Fruit fly (Drosophila melanogaster) S2 (cell line): ENCODE measurements around the gene Kots.

Experiments
- CG8478 ChIP-seq: fragments of >200 bp; optimal IDR thresholded peaks from 2 replicates; lab custom pipeline; 2018
- CTCF ChIP-seq, 2 experiments: fragments of >200 bp; optimal IDR thresholded peaks; 2 replicates each; lab custom pipeline; 2018

DNA sequence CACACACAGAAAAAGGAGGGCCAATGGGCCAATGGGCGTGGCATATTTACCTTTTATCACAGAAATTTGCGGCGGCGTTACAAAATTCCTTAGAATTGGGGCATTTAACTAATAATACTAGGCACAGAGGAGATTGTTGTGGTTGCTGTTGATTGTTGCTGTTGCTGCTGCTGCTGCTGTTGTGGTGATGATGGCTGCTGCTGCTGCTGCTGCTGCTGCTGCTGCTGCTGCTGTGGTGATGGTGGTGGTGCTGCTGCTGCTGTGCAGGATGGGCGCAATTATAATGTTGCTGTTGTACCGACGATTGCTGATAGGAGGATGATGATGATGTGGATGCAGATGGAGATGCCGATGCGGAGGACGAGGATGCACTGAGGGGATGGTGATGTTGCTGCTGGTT is 17.6 kb upstream of the Kots start:
- no peak for TF ChIP-seq CG8478 (lab: Kevin White, UChicago)
- TF ChIP-seq CTCF (optimal IDR thresholded peaks at IDR 0.05; lab: Kevin White, UChicago), result no peak
